Fruit fly (Drosophila melanogaster) whole organism, pupa: Measurements from ENCODE around the gene Sk2.

ENCODE experiments used
- CG12605 ChIP-seq: fragments of 200-800 bp; sonication (Bioruptor generic); IDR thresholded peaks from 2 replicates; pipeline ENCODE4 v1.3.6; 2022; ENCODE audit warnings: missing biosample characterization, missing genetic modification characterization
- CG13204 ChIP-seq: fragments of 200-800 bp; sonication (Bioruptor generic); optimal IDR thresholded peaks from 2 replicates; lab custom pipeline; 2018; ENCODE audit warnings: missing biosample characterization, mild to moderate bottlenecking, missing genetic modification characterization, moderate library complexity
- CG14655 ChIP-seq: fragments of 200-800 bp; sonication (Bioruptor generic); optimal IDR thresholded peaks from 3 replicates; lab custom pipeline; 2017; ENCODE audit warnings: mild to moderate bottlenecking, missing biosample characterization, missing genetic modification reagents, missing genetic modification characterization
- CG15710 ChIP-seq: fragments of 200-800 bp; sonication (Bioruptor generic); optimal IDR thresholded peaks from 2 replicates; lab custom pipeline; 2018; ENCODE audit warnings: missing biosample characterization, mild to moderate bottlenecking, missing genetic modification characterization, moderate library complexity
- CG17806 ChIP-seq: fragments of 200-800 bp; sonication (Bioruptor generic); optimal IDR thresholded peaks from 2 replicates; lab custom pipeline; 2018; ENCODE audit warnings: missing biosample characterization, mild to moderate bottlenecking, missing genetic modification characterization, moderate library complexity
- CG32121 ChIP-seq: fragments of 200-800 bp; sonication (Bioruptor generic); IDR thresholded peaks from 2 replicates; pipeline ENCODE4 v1.3.6; 2022; ENCODE audit warnings: missing biosample characterization, missing genetic modification characterization
- CG34367 ChIP-seq: fragments of 200-800 bp; sonication (Bioruptor generic); optimal IDR thresholded peaks from 2 replicates; lab custom pipeline; 2018; ENCODE audit warnings: missing biosample characterization, mild to moderate bottlenecking, missing genetic modification characterization
- CG9948 ChIP-seq: fragments of 200-800 bp; sonication (Bioruptor generic); optimal IDR thresholded peaks from 2 replicates; lab custom pipeline; 2018; ENCODE audit warnings: missing biosample characterization, mild to moderate bottlenecking, missing genetic modification characterization, moderate library complexity
- D1 ChIP-seq: fragments of 200-800 bp; sonication (Bioruptor generic); optimal IDR thresholded peaks from 2 replicates; lab custom pipeline; 2018; ENCODE audit warnings: missing biosample characterization, mild to moderate bottlenecking, missing genetic modification characterization, moderate library complexity
- EcR ChIP-seq: fragments of 200-800 bp; sonication (Bioruptor generic); optimal IDR thresholded peaks from 3 replicates; lab custom pipeline; 2019; ENCODE audit warnings: missing biosample characterization, missing genetic modification characterization, mild to moderate bottlenecking, moderate library complexity, missing genetic modification reagents
- Ets98B ChIP-seq: fragments of 200-800 bp; sonication (Bioruptor generic); IDR thresholded peaks from 2 replicates; pipeline ENCODE4 v1.3.6; 2022; ENCODE audit warnings: missing biosample characterization, missing genetic modification characterization
- Snoo ChIP-seq: fragments of 200-800 bp; sonication (Bioruptor generic); optimal IDR thresholded peaks from 3 replicates; lab custom pipeline; 2017; ENCODE audit warnings: missing biosample characterization, mild to moderate bottlenecking, missing genetic modification characterization, inconsistent platforms
- fd96Ca ChIP-seq: fragments of 200-800 bp; sonication (Bioruptor generic); IDR thresholded peaks from 3 replicates; pipeline ENCODE4 v1.3.6; 2022; ENCODE audit warnings: missing biosample characterization, missing genetic modification characterization
- rn ChIP-seq: fragments of 200-800 bp; sonication (Bioruptor generic); IDR thresholded peaks from 2 replicates; pipeline ENCODE4 v1.3.6; 2022; ENCODE audit warnings: missing biosample characterization, missing genetic modification characterization

dm6 chr3L:3071675-3072583, 25.0 kb downstream of the Sk2 start:
- TF ChIP-seq CG15710 (tag; lab: Kevin White, UChicago) (peak; percentile 19), D1 (tag; lab: Kevin White, UChicago) (peak; percentile 61), Snoo (tag; lab: Kevin White, UChicago) (no peak), CG13204 (GFP tag; lab: Kevin White, UChicago) (peak; percentile 19), CG9948 (tag; lab: Kevin White, UChicago) (peak; percentile 69), fd96Ca (no peak; the same call in 2 of the 3 replicates), rn (GFP tag; lab: Robert Waterston, UW) (no peak), CG34367 (tag; lab: Kevin White, UChicago) (peak; percentile 16), EcR (GFP tag; lab: Kevin White, UChicago) (no peak), CG17806 (tag; lab: Kevin White, UChicago) (peak; percentile 58), CG14655 (peak; percentile 48), CG32121 (GFP tag; lab: Robert Waterston, UW) (no peak), CG12605 (0 out of 2 replicates have a peak, but pooled peaks have one; percentile 27), Ets98B (GFP tag; lab: Robert Waterston, UW) (no peak; the same call in 1 of the 2 replicates)
